Worm (Caenorhabditis elegans) whole organism, L4 larva: ENCODE measurements around the gene npr-8.

Experiments used
- F26F4.8 ChIP-seq: fragments of 200-800 bp; sonication (Bioruptor generic); conservative IDR thresholded peaks from 2 replicates; pipeline ENCODE4 v1.3.6; 2022; ENCODE audit warnings: missing genetic modification characterization, missing compliant biosample characterization
- F49E8.2 ChIP-seq: sonication (generic microtip); optimal IDR thresholded peaks from 2 replicates; lab custom pipeline; 2016; ENCODE audit warnings: missing compliant biosample characterization, mild to moderate bottlenecking, missing genetic modification characterization, borderline replicate concordance
- Y105C5A.15 ChIP-seq: fragments of 200-800 bp; sonication (Bioruptor generic); IDR thresholded peaks from 2 replicates; pipeline ENCODE4 v1.3.6; 2022; ENCODE audit warnings: missing genetic modification characterization, missing compliant biosample characterization
- Y5F2A.4 ChIP-seq: fragments of 200-800 bp; sonication (Bioruptor generic); optimal IDR thresholded peaks from 2 replicates; lab custom pipeline; 2018; ENCODE audit warnings: mild to moderate bottlenecking, missing genetic modification characterization, missing compliant biosample characterization
- Y75B8A.6 ChIP-seq: fragments of 200-800 bp; sonication (Bioruptor generic); IDR thresholded peaks from 2 replicates; pipeline ENCODE4 v1.3.6; 2022; ENCODE audit warnings: missing genetic modification reagents, missing genetic modification characterization, missing compliant biosample characterization
- ama-1 ChIP-seq: fragments of 150-350 bp; optimal IDR thresholded peaks from 2 replicates; lab custom pipeline; 2014; ENCODE audit warnings: inconsistent platforms, mixed read lengths
- attf-4 ChIP-seq: sonication (generic microtip); optimal IDR thresholded peaks from 3 replicates; lab custom pipeline; 2017; ENCODE audit warnings: missing biosample characterization, missing genetic modification characterization
- ceh-20 ChIP-seq: fragments of 200-800 bp; sonication (Bioruptor generic); IDR thresholded peaks from 2 replicates; pipeline ENCODE4 v1.3.6; 2022; ENCODE audit warnings: missing genetic modification reagents, missing genetic modification characterization, missing compliant biosample characterization
- ceh-32 ChIP-seq: sonication (generic microtip); optimal IDR thresholded peaks from 2 replicates; lab custom pipeline; 2016; ENCODE audit warnings: mild to moderate bottlenecking, missing genetic modification characterization, missing compliant biosample characterization; ENCODE audit not compliant: poor library complexity
- ceh-44 ChIP-seq: fragments of 200-800 bp; sonication (Bioruptor generic); IDR thresholded peaks from 2 replicates; pipeline ENCODE4 v1.3.6; 2022; ENCODE audit warnings: missing genetic modification reagents, missing genetic modification characterization, missing compliant biosample characterization
- ctbp-1 ChIP-seq: fragments of 200-800 bp; sonication (Bioruptor generic); IDR thresholded peaks from 2 replicates; pipeline ENCODE4 v1.3.6; 2022; ENCODE audit warnings: missing genetic modification reagents, missing genetic modification characterization, missing compliant biosample characterization
- daf-12 ChIP-seq: fragments of 150-350 bp; optimal IDR thresholded peaks from 2 replicates; lab custom pipeline; 2014; ENCODE audit warnings: missing biosample characterization, missing genetic modification reagents, missing genetic modification characterization
- dmd-8 ChIP-seq: fragments of 200-800 bp; sonication (Bioruptor generic); IDR thresholded peaks from 2 replicates; pipeline ENCODE4 v1.3.6; 2022; ENCODE audit warnings: missing genetic modification characterization, missing compliant biosample characterization
- dmd-9 ChIP-seq: fragments of 200-800 bp; sonication (Bioruptor generic); IDR thresholded peaks from 2 replicates; pipeline ENCODE4 v1.3.6; 2022; ENCODE audit warnings: missing genetic modification reagents, missing genetic modification characterization, missing compliant biosample characterization
- dve-1 ChIP-seq: sonication (generic microtip); optimal IDR thresholded peaks from 2 replicates; lab custom pipeline; 2017; ENCODE audit warnings: antibody characterized with exemption, mild to moderate bottlenecking, missing genetic modification characterization, missing compliant biosample characterization; ENCODE audit not compliant: insufficient read depth
- gei-8 ChIP-seq: fragments of 200-800 bp; sonication (Bioruptor generic); optimal IDR thresholded peaks from 2 replicates; lab custom pipeline; 2018; ENCODE audit warnings: mild to moderate bottlenecking, missing genetic modification characterization, missing compliant biosample characterization
- lin-13 ChIP-seq: fragments of 150-350 bp; optimal IDR thresholded peaks from 2 replicates; lab custom pipeline; 2014; ENCODE audit warnings: missing biosample characterization, missing genetic modification reagents, missing genetic modification characterization
- lin-39 ChIP-seq: fragments of 150-350 bp; optimal IDR thresholded peaks from 2 replicates; lab custom pipeline; 2014; ENCODE audit warnings: missing biosample characterization, missing genetic modification reagents, missing genetic modification characterization
- mes-2 ChIP-seq: sonication (generic microtip); optimal IDR thresholded peaks from 2 replicates; lab custom pipeline; 2016; ENCODE audit warnings: missing genotype, mild to moderate bottlenecking, missing genetic modification characterization, missing compliant biosample characterization; ENCODE audit not compliant: poor library complexity, severe bottlenecking
- mxl-3 ChIP-seq: fragments of 200-800 bp; sonication (Bioruptor generic); optimal IDR thresholded peaks from 2 replicates; lab custom pipeline; 2018; ENCODE audit warnings: mild to moderate bottlenecking, missing genetic modification characterization, missing compliant biosample characterization
- nhr-10 ChIP-seq: fragments of 150-350 bp; optimal IDR thresholded peaks from 2 replicates; lab custom pipeline; 2014; ENCODE audit warnings: missing biosample characterization, missing genetic modification characterization
- nhr-102 ChIP-seq: sonication (generic microtip); optimal IDR thresholded peaks from 2 replicates; lab custom pipeline; 2016; ENCODE audit warnings: mild to moderate bottlenecking, missing genetic modification characterization, moderate library complexity, missing compliant biosample characterization
- nhr-11 ChIP-seq: fragments of 150-350 bp; optimal IDR thresholded peaks from 2 replicates; lab custom pipeline; 2014; ENCODE audit warnings: missing biosample characterization, missing genetic modification characterization
- nhr-76 ChIP-seq: fragments of 150-350 bp; optimal IDR thresholded peaks from 2 replicates; lab custom pipeline; 2014; ENCODE audit warnings: missing biosample characterization, missing genetic modification characterization
- nhr-77 ChIP-seq: fragments of 150-350 bp; optimal IDR thresholded peaks from 2 replicates; lab custom pipeline; 2014; ENCODE audit warnings: missing biosample characterization, missing genetic modification characterization
- pqm-1 ChIP-seq: sonication (generic microtip); optimal IDR thresholded peaks from 2 replicates; lab custom pipeline; 2017; ENCODE audit warnings: missing biosample characterization, missing genetic modification characterization
- rbr-2 ChIP-seq: sonication (generic microtip); optimal IDR thresholded peaks from 2 replicates; lab custom pipeline; 2016; ENCODE audit warnings: missing genotype, missing genetic modification characterization, missing compliant biosample characterization
- saeg-2 ChIP-seq: fragments of 200-800 bp; sonication (Bioruptor generic); IDR thresholded peaks from 2 replicates; pipeline ENCODE4 v1.3.6; 2022; ENCODE audit warnings: missing genetic modification reagents, missing genetic modification characterization, missing compliant biosample characterization
- snpc-1.2 ChIP-seq: fragments of 200-800 bp; sonication (Bioruptor generic); IDR thresholded peaks from 2 replicates; pipeline ENCODE4 v1.3.6; 2022; ENCODE audit warnings: missing genetic modification reagents, missing genetic modification characterization, missing compliant biosample characterization
- snpc-4 ChIP-seq: fragments of 150-350 bp; optimal IDR thresholded peaks from 2 replicates; lab custom pipeline; 2014; ENCODE audit warnings: missing biosample characterization, missing genetic modification characterization
- spr-1 ChIP-seq: sonication (generic microtip); optimal IDR thresholded peaks from 2 replicates; lab custom pipeline; 2016; ENCODE audit warnings: mild to moderate bottlenecking, missing genetic modification characterization, missing compliant biosample characterization
- spr-3 ChIP-seq: fragments of 200-800 bp; sonication (Bioruptor generic); optimal IDR thresholded peaks from 2 replicates; lab custom pipeline; 2018; ENCODE audit warnings: mild to moderate bottlenecking, missing genetic modification characterization, missing compliant biosample characterization
- tag-97 ChIP-seq: fragments of 200-800 bp; sonication (Bioruptor generic); IDR thresholded peaks from 2 replicates; pipeline ENCODE4 v1.3.6; 2022; ENCODE audit warnings: missing genetic modification characterization, missing compliant biosample characterization
- unc-62 ChIP-seq, 3 experiments: fragments of 150-350 bp in 1 of 3; sonication (generic microtip); optimal IDR thresholded peaks in 2 of 3; peaks in 1 of 3; 1 replicate in 1 of 3; 2 replicates in 2 of 3; lab custom pipeline; 2014 to 2017; ENCODE audit warnings: missing biosample characterization in 3 of 3, missing genetic modification characterization in 3 of 3, missing genetic modification reagents in 3 of 3, missing genotype in 1 of 3
- zfp-3 ChIP-seq: fragments of 200-800 bp; sonication (Bioruptor generic); conservative IDR thresholded peaks from 2 replicates; pipeline ENCODE4 v1.3.6; 2022; ENCODE audit warnings: missing genetic modification reagents, missing genetic modification characterization, missing compliant biosample characterization
- zip-2 ChIP-seq: fragments of 150-350 bp; optimal IDR thresholded peaks from 2 replicates; lab custom pipeline; 2014; ENCODE audit warnings: missing biosample characterization, missing genetic modification characterization
- ztf-7 ChIP-seq: fragments of 150-350 bp; optimal IDR thresholded peaks from 2 replicates; lab custom pipeline; 2014; ENCODE audit warnings: missing biosample characterization, missing genetic modification characterization

Gene npr-8

ce11 chrX:7378608-7379007, 1.5 kb downstream of the npr-8 start (continued):
- TF ChIP-seq mxl-3 (GFP tag; lab: Kevin White, UChicago) (peak; percentile 1), snpc-1.2 (GFP tag; lab: Robert Waterston, UW) (no peak), nhr-76 (tag; lab: Kevin White, UChicago) (no peak)

ce11 chrX:7390270-7390669, 13.2 kb downstream of the npr-8 start, which contains the start of gene C10A4.6:
Gene C10A4.6, plus strand, starts transcription at chrX:7390570.
- TF ChIP-seq spr-3 (GFP tag; lab: Kevin White, UChicago) (no peak), lin-39 (tag; lab: Kevin White, UChicago) (no peak), dmd-8 (GFP tag; lab: Robert Waterston, UW) (no peak), Y75B8A.6 (GFP tag; lab: Robert Waterston, UW) (no peak), unc-62 (GFP tag; optimal IDR thresholded peaks at IDR 0.05 in 1 of 2; lab: Kevin White, UChicago) (peak in 1 of 2 experiments; percentile 27), unc-62 (tag; optimal IDR thresholded peaks at IDR 0.05; lab: Kevin White, UChicago) (no peak)

DNA sequence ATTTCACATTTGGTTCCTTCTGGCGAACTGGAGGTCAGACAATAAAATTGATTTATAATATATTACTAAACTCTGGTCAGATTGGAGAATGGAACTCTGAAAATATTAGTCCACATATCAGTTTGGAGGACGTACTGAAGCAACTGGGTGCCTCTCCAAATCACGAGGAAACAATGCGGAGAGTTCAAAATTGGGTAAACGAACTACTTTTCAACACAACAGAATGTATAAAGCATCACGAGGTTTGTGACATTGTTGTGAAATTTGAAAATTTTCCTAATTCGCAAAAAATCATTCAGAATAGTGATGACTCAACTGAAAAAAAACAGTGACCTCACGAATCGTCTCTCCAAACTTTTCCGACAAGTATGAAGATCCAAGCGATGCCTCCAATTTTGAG, 16.1 kb downstream of the npr-8 start, which contains the start of gene gad-2:
gad-2 (plus strand) TSS at position 301 of the 400 bp plus-strand sequence.
- TF ChIP-seq dmd-9 (GFP tag; lab: Robert Waterston, UW), result no peak
- TF ChIP-seq Y105C5A.15 (GFP tag; lab: Robert Waterston, UW), result no peak
- TF ChIP-seq zip-2 (tag; lab: Kevin White, UChicago), result no peak
- TF ChIP-seq ztf-7 (tag; lab: Kevin White, UChicago), result no peak
- no peak for TF ChIP-seq nhr-77 (tag; lab: Kevin White, UChicago)
- no peak for TF ChIP-seq nhr-10
- TF ChIP-seq nhr-11 (tag; lab: Kevin White, UChicago), result no peak
- no peak for TF ChIP-seq lin-13 (GFP tag; lab: Kevin White, UChicago)
- no peak for TF ChIP-seq dve-1 (tag; lab: Kevin White, UChicago)
- no peak for TF ChIP-seq Y5F2A.4 (GFP tag; lab: Kevin White, UChicago)
- TF ChIP-seq nhr-102, result no peak
- no peak for TF ChIP-seq ceh-20 (GFP tag; lab: Robert Waterston, UW)
- TF ChIP-seq tag-97, result no peak

- TF ChIP-seq F49E8.2, result no peak
- TF ChIP-seq ctbp-1 (GFP tag; lab: Robert Waterston, UW), result no peak
- TF ChIP-seq pqm-1 (tag; lab: Kevin White, UChicago), result no peak
- no peak for TF ChIP-seq ceh-44 (GFP tag; lab: Robert Waterston, UW)
- no peak for TF ChIP-seq ceh-32 (tag; lab: Kevin White, UChicago)
- TF ChIP-seq ama-1 (lab: Kevin White, UChicago), result no peak
- no peak for TF ChIP-seq snpc-4 (tag; lab: Kevin White, UChicago)
- no peak for TF ChIP-seq attf-4 (tag; lab: Kevin White, UChicago)
- TF ChIP-seq rbr-2 (tag; lab: Kevin White, UChicago), result no peak
- TF ChIP-seq spr-1 (tag; lab: Kevin White, UChicago), result no peak
- TF ChIP-seq ztf-7 (tag; lab: Kevin White, UChicago), result no peak
- TF ChIP-seq mes-2, result no peak
- TF ChIP-seq F26F4.8 (GFP tag; lab: Robert Waterston, UW), result no peak
- no peak for TF ChIP-seq zfp-3 (GFP tag; lab: Robert Waterston, UW)
- TF ChIP-seq saeg-2 (GFP tag; lab: Robert Waterston, UW), result no peak
- no peak for TF ChIP-seq gei-8 (GFP tag; lab: Kevin White, UChicago)
- TF ChIP-seq daf-12 (tag; lab: Kevin White, UChicago), result no peak
- TF ChIP-seq, all 104 proteins: peak for 0
Observed at ce11 chrX:7397935-7398334, 20.8 kb downstream of the npr-8 start, which contains the start of gene C10A4.13. Gene C10A4.13, minus strand, starts transcription at chrX:7398035.
